Worm (Caenorhabditis elegans): ENCODE data around the gene ztf-28.

- TF ChIP-seq elt-1 (tag; optimal IDR thresholded peaks at IDR 0.05; ENCODE audit: borderline replicate concordance, insufficient read depth) (no peak), ztf-11 (tag; optimal IDR thresholded peaks at IDR 0.05) (no peak), ces-1 (GFP tag; optimal IDR thresholded peaks at IDR 0.05) (no peak), nhr-237 (tag; optimal IDR thresholded peaks at IDR 0.05) (no peak), lsy-2 (tag; optimal IDR thresholded peaks at IDR 0.05) (no peak), nhr-2 (tag; optimal IDR thresholded peaks at IDR 0.05) (no peak), M03D4.4 (tag; optimal IDR thresholded peaks at IDR 0.05) (no peak), cnd-1 (tag; optimal IDR thresholded peaks at IDR 0.05) (no peak), nhr-76 (tag; optimal IDR thresholded peaks at IDR 0.05) (no peak)
Measured at ce11 chrV:2057324-2057723, 33.1 kb upstream of the ztf-28 start, which contains the start of gene comt-3.

All from whole organism, mixed stage, embryonic.